Worm (Caenorhabditis elegans): ENCODE data around the gene C32H11.4.

ce11 chrIV:12920553-12920952 lies 511 bp upstream of the C32H11.4 start:
- TF ChIP-seq ceh-28 (tag; optimal IDR thresholded peaks at IDR 0.05), result no peak
- TF ChIP-seq zag-1 (tag; optimal IDR thresholded peaks at IDR 0.05), result no peak
- TF ChIP-seq Y75B8A.6 (GFP tag; IDR thresholded peaks at IDR 0.05), result no peak
- TF ChIP-seq ztf-11 (tag; optimal IDR thresholded peaks at IDR 0.05), result no peak
- no peak for TF ChIP-seq R02D3.7 (tag; optimal IDR thresholded peaks at IDR 0.05)
